Fruit fly (Drosophila melanogaster) whole organism, embryonic: ENCODE measurements around the gene CG1309.
A peak's percentile ranks its signal among the peaks of the same experiment; 100 is the strongest.

Source experiments
- Abd-B ChIP-seq: fragments of 200-800 bp; sonication (Bioruptor generic); optimal IDR thresholded peaks from 2 replicates; lab custom pipeline; 2018; ENCODE audit warnings: missing biosample characterization, mild to moderate bottlenecking, missing genetic modification characterization, moderate library complexity
- Asciz ChIP-seq: fragments of 200-800 bp; sonication (Bioruptor generic); optimal IDR thresholded peaks from 2 replicates; lab custom pipeline; 2017; ENCODE audit warnings: missing biosample characterization, mild to moderate bottlenecking, missing genetic modification characterization, missing genetic modification reagents
- Blimp-1 ChIP-seq: fragments of 200-800 bp; sonication (Bioruptor generic); optimal IDR thresholded peaks from 3 replicates; lab custom pipeline; 2018; ENCODE audit warnings: missing biosample characterization, missing genetic modification characterization, mild to moderate bottlenecking, moderate library complexity, missing genetic modification reagents
- CG10543 ChIP-seq: fragments of 200-800 bp; sonication (Bioruptor generic); optimal IDR thresholded peaks from 3 replicates; lab custom pipeline; 2017; ENCODE audit warnings: missing biosample characterization, mild to moderate bottlenecking, missing genetic modification characterization, moderate library complexity
- CG11456 ChIP-seq: fragments of 200-800 bp; sonication (Bioruptor generic); IDR thresholded peaks from 3 replicates; pipeline ENCODE4 v1.3.6; 2022; ENCODE audit warnings: missing biosample characterization, missing genetic modification characterization
- CG13424 ChIP-seq: fragments of 200-800 bp; sonication (Bioruptor generic); optimal IDR thresholded peaks from 2 replicates; lab custom pipeline; 2019; ENCODE audit warnings: missing biosample characterization, mild to moderate bottlenecking, missing genetic modification characterization, moderate library complexity
- CG14050 ChIP-seq: fragments of 200-800 bp; sonication (Bioruptor generic); IDR thresholded peaks from 3 replicates; pipeline ENCODE4 v1.3.6; 2022; ENCODE audit warnings: missing biosample characterization, missing genetic modification characterization
- CG14667 ChIP-seq: fragments of 200-800 bp; sonication (Bioruptor generic); IDR thresholded peaks from 2 replicates; pipeline ENCODE4 v1.3.6; 2022; ENCODE audit warnings: missing biosample characterization, missing genetic modification characterization
- CG15696 ChIP-seq: fragments of 200-800 bp; sonication (Bioruptor generic); optimal IDR thresholded peaks from 2 replicates; lab custom pipeline; 2019; ENCODE audit warnings: missing biosample characterization, mild to moderate bottlenecking, missing genetic modification characterization, moderate library complexity
- CG1602 ChIP-seq: fragments of 200-800 bp; sonication (Bioruptor generic); optimal IDR thresholded peaks from 3 replicates; lab custom pipeline; 2016; ENCODE audit warnings: missing biosample characterization, missing genetic modification characterization
- CG16813 ChIP-seq: fragments of 200-800 bp; sonication (Bioruptor generic); IDR thresholded peaks from 3 replicates; pipeline ENCODE4 v1.3.6; 2022; ENCODE audit warnings: missing biosample characterization, missing genetic modification characterization; ENCODE audit not compliant: partially characterized antibody
- CG16863 ChIP-seq: fragments of 200-800 bp; sonication (Bioruptor generic); optimal IDR thresholded peaks from 3 replicates; lab custom pipeline; 2016; ENCODE audit warnings: missing biosample characterization, missing genetic modification characterization
- CG17361 ChIP-seq: fragments of 200-800 bp; sonication (Bioruptor generic); IDR thresholded peaks from 3 replicates; pipeline ENCODE4 v1.3.6; 2022; ENCODE audit warnings: missing biosample characterization, missing genetic modification characterization
- CG18476 ChIP-seq: fragments of 200-800 bp; sonication (Bioruptor generic); optimal IDR thresholded peaks from 2 replicates; lab custom pipeline; 2016; ENCODE audit warnings: missing biosample characterization, mild to moderate bottlenecking, missing genetic modification characterization
- CG30403 ChIP-seq: fragments of 200-800 bp; sonication (Bioruptor generic); optimal IDR thresholded peaks from 3 replicates; lab custom pipeline; 2016; ENCODE audit warnings: missing biosample characterization, missing genetic modification characterization
- CG32532 ChIP-seq: fragments of 200-800 bp; sonication (Bioruptor generic); IDR thresholded peaks from 2 replicates; pipeline ENCODE4 v1.3.6; 2022; ENCODE audit warnings: missing biosample characterization, missing genetic modification characterization
- CG34422 ChIP-seq: fragments of 200-800 bp; sonication (Bioruptor generic); IDR thresholded peaks from 3 replicates; pipeline ENCODE4 v1.3.6; 2022; ENCODE audit warnings: missing biosample characterization, missing genetic modification characterization
- CG3726 ChIP-seq: fragments of 200-800 bp; sonication (Bioruptor generic); IDR thresholded peaks from 3 replicates; pipeline ENCODE4, ENCODE4 v1.3.6; 2022; ENCODE audit warnings: missing biosample characterization, missing genetic modification characterization
- CG6689 ChIP-seq: fragments of 200-800 bp; sonication (Bioruptor generic); IDR thresholded peaks from 2 replicates; pipeline ENCODE4 v1.3.6; 2022; ENCODE audit warnings: missing biosample characterization, missing genetic modification characterization
- CG7839 ChIP-seq: fragments of 200-800 bp; sonication (Bioruptor generic); optimal IDR thresholded peaks from 3 replicates; lab custom pipeline; 2018; ENCODE audit warnings: missing biosample characterization, mild to moderate bottlenecking, missing genetic modification characterization, moderate library complexity
- CG8478 ChIP-seq: fragments of >200 bp; optimal IDR thresholded peaks from 2 replicates; lab custom pipeline; 2018
- CG9797 ChIP-seq: fragments of 200-800 bp; sonication (Bioruptor generic); optimal IDR thresholded peaks from 3 replicates; lab custom pipeline; 2018; ENCODE audit warnings: missing biosample characterization, mild to moderate bottlenecking, missing genetic modification characterization
- CG9932 ChIP-seq: fragments of 200-800 bp; sonication (Bioruptor generic); IDR thresholded peaks from 2 replicates; pipeline ENCODE4 v1.3.6; 2022; ENCODE audit warnings: missing biosample characterization, missing genetic modification characterization
- Doc3 ChIP-seq: fragments of 200-800 bp; sonication (Bioruptor generic); IDR thresholded peaks from 3 replicates; pipeline ENCODE4 v1.3.6; 2022; ENCODE audit warnings: missing biosample characterization, missing genetic modification characterization; ENCODE audit not compliant: partially characterized antibody
- Eip74EF ChIP-seq, 2 experiments: fragments of 200-800 bp in 1 of 2; fragments of >200 bp in 1 of 2; sonication (Bioruptor generic) in 1 of 2; optimal IDR thresholded peaks; 2 replicates each; lab custom pipeline; 2017 to 2019; ENCODE audit warnings: missing biosample characterization in 2 of 2, missing genetic modification characterization in 2 of 2, mild to moderate bottlenecking in 1 of 2, moderate library complexity in 1 of 2
- H15 ChIP-seq: fragments of 200-800 bp; sonication (Bioruptor generic); IDR thresholded peaks from 3 replicates; pipeline ENCODE4 v1.3.6; 2022; ENCODE audit warnings: missing biosample characterization, missing genetic modification characterization
- HLH54F ChIP-seq: fragments of 200-800 bp; sonication (Bioruptor generic); optimal IDR thresholded peaks from 3 replicates; lab custom pipeline; 2016; ENCODE audit warnings: missing biosample characterization, missing genetic modification characterization
- Hr51 ChIP-seq, 2 experiments: fragments of 200-800 bp; sonication (Bioruptor generic); optimal IDR thresholded peaks; 2 replicates in 1 of 2; 3 replicates in 1 of 2; lab custom pipeline; 2016 to 2018; ENCODE audit warnings: missing biosample characterization in 2 of 2, missing genetic modification characterization in 2 of 2, mild to moderate bottlenecking in 1 of 2, moderate library complexity in 1 of 2
- Nf-YB ChIP-seq: fragments of 200-800 bp; sonication (Bioruptor generic); optimal IDR thresholded peaks from 3 replicates; lab custom pipeline; 2019; ENCODE audit warnings: missing biosample characterization, mild to moderate bottlenecking, missing genetic modification characterization, moderate library complexity
- Nf-YC ChIP-seq: fragments of 200-800 bp; optimal IDR thresholded peaks from 3 replicates; lab custom pipeline; 2019; ENCODE audit warnings: missing biosample characterization, mild to moderate bottlenecking, missing genetic modification characterization, moderate library complexity
- ara ChIP-seq: fragments of 200-800 bp; sonication (Bioruptor generic); IDR thresholded peaks from 2 replicates; pipeline ENCODE4 v1.3.6; 2022; ENCODE audit warnings: missing biosample characterization, missing genetic modification characterization
- corto ChIP-seq: fragments of 200-800 bp; sonication (Bioruptor generic); optimal IDR thresholded peaks from 2 replicates; lab custom pipeline; 2016; ENCODE audit warnings: missing biosample characterization, mild to moderate bottlenecking, missing genetic modification characterization, moderate library complexity
- dati ChIP-seq: fragments of 200-800 bp; sonication (Bioruptor generic); IDR thresholded peaks from 2 replicates; pipeline ENCODE4 v1.3.6; 2022; ENCODE audit warnings: missing biosample characterization, missing genetic modification characterization
- dmrt11E ChIP-seq: fragments of 200-800 bp; sonication (Bioruptor generic); optimal IDR thresholded peaks from 3 replicates; lab custom pipeline; 2018; ENCODE audit warnings: missing biosample characterization, mild to moderate bottlenecking, missing genetic modification characterization, moderate library complexity
- dpn ChIP-seq, 2 experiments: fragments of 200-800 bp; sonication (Bioruptor generic); optimal IDR thresholded peaks; 3 replicates each; lab custom pipeline; 2016; ENCODE audit warnings: missing biosample characterization in 2 of 2, missing genetic modification characterization in 2 of 2
- dysf ChIP-seq: fragments of 200-800 bp; sonication (Bioruptor generic); IDR thresholded peaks from 3 replicates; pipeline ENCODE4 v1.3.6; 2022; ENCODE audit warnings: missing biosample characterization, missing genetic modification characterization
- ewg ChIP-seq: fragments of 200-800 bp; sonication (Bioruptor generic); optimal IDR thresholded peaks from 3 replicates; lab custom pipeline; 2017; ENCODE audit warnings: mild to moderate bottlenecking, missing biosample characterization, missing genetic modification reagents, missing genetic modification characterization
- gfzf ChIP-seq: fragments of 200-800 bp; sonication (Bioruptor generic); optimal IDR thresholded peaks from 2 replicates; lab custom pipeline; 2016; ENCODE audit warnings: missing biosample characterization, mild to moderate bottlenecking, missing genetic modification characterization, moderate library complexity
- ken ChIP-seq: fragments of 200-800 bp; sonication (Bioruptor generic); IDR thresholded peaks from 3 replicates; pipeline ENCODE4 v1.3.6; 2022; ENCODE audit warnings: missing biosample characterization, missing genetic modification characterization
- nmo ChIP-seq: fragments of 200-800 bp; sonication (Bioruptor generic); optimal IDR thresholded peaks from 2 replicates; lab custom pipeline; 2018; ENCODE audit warnings: missing biosample characterization, mild to moderate bottlenecking, missing genetic modification characterization, moderate library complexity
- pzg ChIP-seq: fragments of 200-800 bp; sonication (Bioruptor generic); optimal IDR thresholded peaks from 3 replicates; lab custom pipeline; 2018; ENCODE audit warnings: missing biosample characterization, mild to moderate bottlenecking, missing genetic modification characterization, moderate library complexity
- sc ChIP-seq, 3 experiments: fragments of >200 bp in 2 of 3; fragments of 200-800 bp in 1 of 3; sonication (Bioruptor generic) in 1 of 3; optimal IDR thresholded peaks; 2 replicates in 2 of 3; 3 replicates in 1 of 3; lab custom pipeline; 2017; ENCODE audit warnings: mild to moderate bottlenecking in 1 of 3, missing biosample characterization in 1 of 3, missing genetic modification characterization in 1 of 3, missing genetic modification reagents in 1 of 3
- sens-2 ChIP-seq: fragments of 200-800 bp; sonication (Bioruptor generic); IDR thresholded peaks from 2 replicates; pipeline ENCODE4 v1.3.6; 2022; ENCODE audit warnings: missing biosample characterization, missing genetic modification characterization
- slbo ChIP-seq: fragments of 200-800 bp; sonication (Bioruptor generic); IDR thresholded peaks from 2 replicates; pipeline ENCODE4 v1.3.6; 2022; ENCODE audit warnings: missing biosample characterization, missing genetic modification characterization
- tgo ChIP-seq: fragments of 200-800 bp; sonication (Bioruptor generic); IDR thresholded peaks from 3 replicates; pipeline ENCODE4 v1.3.6; 2022; ENCODE audit warnings: missing biosample characterization, missing genetic modification characterization
- trem ChIP-seq: fragments of 200-800 bp; optimal IDR thresholded peaks from 3 replicates; lab custom pipeline; 2019; ENCODE audit warnings: missing biosample characterization, mild to moderate bottlenecking, missing genetic modification characterization, moderate library complexity
- twi ChIP-seq: fragments of 200-800 bp; optimal IDR thresholded peaks from 2 replicates; lab custom pipeline; 2019; ENCODE audit warnings: missing biosample characterization, mild to moderate bottlenecking, missing genetic modification characterization, moderate library complexity
- zf30C ChIP-seq: fragments of 200-800 bp; sonication (Bioruptor generic); optimal IDR thresholded peaks from 3 replicates; lab custom pipeline; 2018; ENCODE audit warnings: missing biosample characterization, mild to moderate bottlenecking, missing genetic modification characterization

Gene CG1309

DNA sequence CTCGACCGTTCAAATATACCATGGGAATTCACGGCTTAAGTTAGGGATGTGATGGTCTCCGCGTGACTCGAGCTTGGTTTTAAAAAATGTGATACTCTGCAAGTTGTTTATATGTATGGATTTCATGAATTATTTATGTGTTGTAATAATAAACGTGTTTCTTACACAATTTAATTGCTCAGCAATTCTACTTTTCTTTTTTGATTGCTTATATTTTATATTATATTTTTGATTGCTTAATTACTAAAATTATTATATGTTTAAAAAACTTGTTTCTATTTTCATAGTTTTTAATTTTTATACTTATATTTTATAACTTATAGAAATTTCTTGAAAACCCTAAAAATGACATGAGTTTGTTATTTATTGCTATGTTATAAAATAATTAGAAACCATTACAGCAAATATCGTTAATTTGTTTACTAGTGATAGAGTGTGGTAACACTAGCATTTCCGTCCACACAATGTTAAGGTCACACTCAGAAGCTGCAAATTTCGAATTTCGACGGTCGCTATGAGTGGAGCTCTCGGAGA, 4.9 kb upstream of the CG1309 start, which contains the start of the genes ago and CG1265 (continued):
- TF ChIP-seq zf30C (GFP tag; lab: Kevin White, UChicago), result no peak
- TF ChIP-seq slbo, result peak; percentile 67
- TF ChIP-seq CG17361 (GFP tag; lab: Robert Waterston, UW), result peak; percentile 83
- TF ChIP-seq CG6689 (GFP tag; lab: Robert Waterston, UW), result peak; percentile 38; the same call in 1 of the 2 replicates
- no peak for TF ChIP-seq corto (GFP tag; lab: Kevin White, UChicago)
- peak; percentile 72 for TF ChIP-seq CG9932
- peak; percentile 53 for TF ChIP-seq Abd-B (GFP tag; lab: Kevin White, UChicago)
- TF ChIP-seq twi (tag; lab: Kevin White, UChicago), result peak; percentile 11
- TF ChIP-seq ken (GFP tag; lab: Robert Waterston, UW), result peak; percentile 41; the same call in 1 of the 3 replicates
- TF ChIP-seq CG14050 (GFP tag; lab: Robert Waterston, UW), result no peak
- peak; percentile 31; the same call in 1 of the 2 replicates for TF ChIP-seq sens-2
- peak; percentile 46 for TF ChIP-seq CG9797 (GFP tag; lab: Kevin White, UChicago)
- peak; percentile 15; the same call in 1 of the 3 replicates for TF ChIP-seq tgo (GFP tag; lab: Robert Waterston, UW)
- peak; percentile 59; the same call in 2 of the 3 replicates for TF ChIP-seq CG16813 (GFP tag; lab: Robert Waterston, UW)
- TF ChIP-seq Blimp-1 (GFP tag; lab: Kevin White, UChicago), result no peak
- peak; percentile 24; the same call in 2 of the 3 replicates for TF ChIP-seq CG34422 (GFP tag; lab: Robert Waterston, UW)
- 0 out of 2 replicates have a peak, but pooled peaks have one; percentile 19 for TF ChIP-seq dati (GFP tag; lab: Robert Waterston, UW)
- peak; percentile 78 for TF ChIP-seq CG11456
- no peak for TF ChIP-seq CG16863 (GFP tag; lab: Kevin White, UChicago)
- TF ChIP-seq trem (tag; lab: Kevin White, UChicago), result peak; percentile 36
- no peak for TF ChIP-seq Eip74EF (GFP tag; optimal IDR thresholded peaks at IDR 0.05; lab: Kevin White, UChicago)
- TF ChIP-seq H15, result peak; percentile 31; the same call in 1 of the 3 replicates
- 0 out of 3 replicates have a peak, but pooled peaks have one; percentile 9 for TF ChIP-seq Doc3 (GFP tag; lab: Robert Waterston, UW)
- TF ChIP-seq CG15696 (tag; lab: Kevin White, UChicago), result peak; percentile 49
- no peak for TF ChIP-seq sc (optimal IDR thresholded peaks at IDR 0.05; lab: Kevin White, UChicago)
- TF ChIP-seq sc (GFP tag; optimal IDR thresholded peaks at IDR 0.05; lab: Kevin White, UChicago), result no peak
- TF ChIP-seq dysf, result peak; percentile 40; the same call in 1 of the 3 replicates
- peak; percentile 2 for TF ChIP-seq ewg
- TF ChIP-seq CG10543 (GFP tag; lab: Kevin White, UChicago), result peak; percentile 80
- peak; percentile 8 for TF ChIP-seq CG32532 (GFP tag; lab: Robert Waterston, UW)
- peak in 1 of 2 experiments; percentile 23 for TF ChIP-seq dpn (GFP tag; optimal IDR thresholded peaks at IDR 0.05; lab: Kevin White, UChicago)
- no peak for TF ChIP-seq CG18476
- TF ChIP-seq CG13424, result peak; percentile 57
- TF ChIP-seq dmrt11E (tag; lab: Kevin White, UChicago), result peak; percentile 23
- TF ChIP-seq Nf-YB, result peak; percentile 5
- TF ChIP-seq ara (GFP tag; lab: Robert Waterston, UW), result 0 out of 2 replicates have a peak, but pooled peaks have one; percentile 31
- TF ChIP-seq pzg, result peak; percentile 14
- TF ChIP-seq HLH54F (GFP tag; lab: Kevin White, UChicago), result peak; percentile 26
- TF ChIP-seq CG7839 (tag; lab: Kevin White, UChicago), result peak; percentile 31
- no peak for TF ChIP-seq CG3726 (GFP tag; lab: Robert Waterston, UW)
- TF ChIP-seq CG1602 (GFP tag; lab: Kevin White, UChicago), result peak; percentile 34
- peak; percentile 73 for TF ChIP-seq nmo (GFP tag; lab: Kevin White, UChicago)
- TF ChIP-seq gfzf (GFP tag; lab: Kevin White, UChicago), result peak; percentile 73
- peak in 1 of 2 experiments; percentile 55 for TF ChIP-seq Hr51 (GFP tag; optimal IDR thresholded peaks at IDR 0.05; lab: Kevin White, UChicago)
- peak; percentile 46; the same call in 1 of the 2 replicates for TF ChIP-seq CG14667
- TF ChIP-seq Asciz (GFP tag; lab: Kevin White, UChicago), result no peak
- no peak for TF ChIP-seq CG8478
- peak; percentile 64 for TF ChIP-seq CG30403 (GFP tag; lab: Kevin White, UChicago)
- peak; percentile 62 for TF ChIP-seq Nf-YC (tag; lab: Kevin White, UChicago)
